Worm (Caenorhabditis elegans) whole organism, young adult: ENCODE measurements around the gene drr-1.

Experiments
- B0336.3 ChIP-seq: fragments of 200-800 bp; sonication (Bioruptor generic); IDR thresholded peaks from 2 replicates; pipeline ENCODE4 v1.3.6; 2022; ENCODE audit warnings: missing genetic modification characterization, missing compliant biosample characterization
- C06A6.2 ChIP-seq: fragments of 200-800 bp; sonication (Bioruptor generic); conservative IDR thresholded peaks from 2 replicates; pipeline ENCODE4 v1.3.6; 2022; ENCODE audit warnings: missing genetic modification characterization, missing compliant biosample characterization
- C17E4.6 ChIP-seq: fragments of 200-800 bp; sonication (Bioruptor generic); IDR thresholded peaks from 2 replicates; pipeline ENCODE4 v1.3.6; 2022; ENCODE audit warnings: missing genetic modification reagents, missing genetic modification characterization, missing compliant biosample characterization
- F22D6.2 ChIP-seq: sonication (generic microtip); optimal IDR thresholded peaks from 2 replicates; lab custom pipeline; 2016; ENCODE audit warnings: mild to moderate bottlenecking, missing genetic modification characterization, missing compliant biosample characterization
- F37B4.10 ChIP-seq: fragments of 200-800 bp; sonication (Bioruptor generic); IDR thresholded peaks from 2 replicates; pipeline ENCODE4 v1.3.6; 2022; ENCODE audit warnings: missing genetic modification characterization, missing compliant biosample characterization
- Y95B8A.8 ChIP-seq: fragments of 200-800 bp; sonication (Bioruptor generic); IDR thresholded peaks from 2 replicates; pipeline ENCODE4 v1.3.6; 2022; ENCODE audit warnings: missing genetic modification reagents, missing genetic modification characterization, missing compliant biosample characterization
- ama-1 ChIP-seq, 3 experiments: fragments of 150-350 bp in 1 of 3; sonication (generic microtip) in 2 of 3; optimal IDR thresholded peaks; 2 replicates each; lab custom pipeline; 2014 to 2018; ENCODE audit warnings: missing biosample characterization in 2 of 3, missing genetic modification characterization in 2 of 3, missing genetic modification reagents in 2 of 3
- atf-7 ChIP-seq: sonication (generic microtip); optimal IDR thresholded peaks from 2 replicates; lab custom pipeline; 2017; ENCODE audit warnings: mild to moderate bottlenecking, missing genetic modification characterization, missing compliant biosample characterization
- attf-5 ChIP-seq: fragments of 200-800 bp; sonication (Bioruptor generic); optimal IDR thresholded peaks from 2 replicates; lab custom pipeline; 2018; ENCODE audit warnings: mild to moderate bottlenecking, missing genetic modification characterization, missing compliant biosample characterization
- cebp-1 ChIP-seq, 2 experiments: fragments of 200-800 bp in 1 of 2; sonication (Bioruptor generic) in 1 of 2; sonication (generic microtip) in 1 of 2; IDR thresholded peaks in 1 of 2; optimal IDR thresholded peaks in 1 of 2; 2 replicates each; pipeline versions ENCODE4 v1.3.6 to Lab custom; 2017 to 2022; ENCODE audit warnings: missing compliant biosample characterization in 2 of 2, missing genetic modification characterization in 2 of 2, mild to moderate bottlenecking in 1 of 2, missing genetic modification reagents in 1 of 2, moderate library complexity in 1 of 2
- dox-1 ChIP-seq: fragments of 200-800 bp; sonication (Bioruptor generic); IDR thresholded peaks from 2 replicates; pipeline ENCODE4 v1.3.6; 2022; ENCODE audit warnings: missing genetic modification reagents, missing genetic modification characterization, missing compliant biosample characterization
- egrh-3 ChIP-seq: fragments of 200-800 bp; sonication (Bioruptor generic); IDR thresholded peaks from 2 replicates; pipeline ENCODE4 v1.3.6; 2022; ENCODE audit warnings: missing genetic modification reagents, missing genetic modification characterization, missing compliant biosample characterization
- ets-4 ChIP-seq: fragments of 200-800 bp; sonication (Bioruptor generic); optimal IDR thresholded peaks from 2 replicates; lab custom pipeline; 2018; ENCODE audit warnings: mild to moderate bottlenecking, missing genetic modification characterization, missing compliant biosample characterization
- hlh-12 ChIP-seq: sonication (generic microtip); optimal IDR thresholded peaks from 2 replicates; lab custom pipeline; 2016; ENCODE audit warnings: missing genetic modification characterization, missing compliant biosample characterization
- hmg-1.2 ChIP-seq: fragments of 200-800 bp; sonication (Bioruptor generic); IDR thresholded peaks from 2 replicates; pipeline ENCODE4 v1.3.6; 2022; ENCODE audit warnings: missing genetic modification reagents, missing genetic modification characterization, missing compliant biosample characterization
- hmg-20 ChIP-seq: fragments of 200-800 bp; sonication (Bioruptor generic); IDR thresholded peaks from 2 replicates; pipeline ENCODE4 v1.3.6; 2022; ENCODE audit warnings: missing genetic modification reagents, missing genetic modification characterization, missing compliant biosample characterization
- hsf-1 ChIP-seq: fragments of 200-800 bp; sonication (Bioruptor generic); IDR thresholded peaks from 2 replicates; pipeline ENCODE4 v1.3.6; 2022; ENCODE audit warnings: missing genetic modification reagents, missing genetic modification characterization, missing compliant biosample characterization
- let-526 ChIP-seq: fragments of 200-800 bp; sonication (Bioruptor generic); IDR thresholded peaks from 2 replicates; pipeline ENCODE4 v1.3.6; 2022; ENCODE audit warnings: missing genetic modification reagents, missing genetic modification characterization, missing compliant biosample characterization
- let-607 ChIP-seq, 2 experiments: fragments of 200-800 bp in 1 of 2; sonication (Bioruptor generic) in 1 of 2; sonication (generic microtip) in 1 of 2; optimal IDR thresholded peaks; 2 replicates each; lab custom pipeline; 2016 to 2018; ENCODE audit warnings: mild to moderate bottlenecking in 2 of 2, missing compliant biosample characterization in 2 of 2, missing genetic modification characterization in 2 of 2, moderate library complexity in 2 of 2, missing genotype in 1 of 2
- lin-26 ChIP-seq: fragments of 200-800 bp; sonication (Bioruptor generic); IDR thresholded peaks from 2 replicates; pipeline ENCODE4 v1.3.6; 2022; ENCODE audit warnings: missing genetic modification reagents, missing genetic modification characterization, missing compliant biosample characterization
- lin-54 ChIP-seq: fragments of 200-800 bp; sonication (Bioruptor generic); optimal IDR thresholded peaks from 2 replicates; lab custom pipeline; 2018; ENCODE audit warnings: mild to moderate bottlenecking, missing genetic modification characterization, missing compliant biosample characterization
- lsl-1 ChIP-seq: fragments of 200-800 bp; sonication (Bioruptor generic); optimal IDR thresholded peaks from 2 replicates; lab custom pipeline; 2018; ENCODE audit warnings: mild to moderate bottlenecking, missing genetic modification characterization, moderate library complexity, missing compliant biosample characterization
- madf-6 ChIP-seq: fragments of 200-800 bp; sonication (Bioruptor generic); IDR thresholded peaks from 2 replicates; pipeline ENCODE4 v1.3.6; 2022; ENCODE audit warnings: missing genetic modification reagents, missing genetic modification characterization, missing compliant biosample characterization
- nfyb-1 ChIP-seq: fragments of 200-800 bp; sonication (Bioruptor generic); IDR thresholded peaks from 2 replicates; pipeline ENCODE4 v1.3.6; 2022; ENCODE audit warnings: missing genetic modification reagents, missing genetic modification characterization, missing compliant biosample characterization
- nhr-80 ChIP-seq: sonication (generic microtip); optimal IDR thresholded peaks from 2 replicates; lab custom pipeline; 2016; ENCODE audit warnings: missing genetic modification characterization, missing compliant biosample characterization
- nhr-90 ChIP-seq: sonication (generic microtip); optimal IDR thresholded peaks from 2 replicates; lab custom pipeline; 2016; ENCODE audit warnings: missing genotype, mild to moderate bottlenecking, missing genetic modification characterization, missing compliant biosample characterization
- sea-2 ChIP-seq: fragments of 200-800 bp; sonication (Bioruptor generic); IDR thresholded peaks from 2 replicates; pipeline ENCODE4 v1.3.6; 2022; ENCODE audit warnings: missing genetic modification characterization, missing compliant biosample characterization
- snpc-4 ChIP-seq, 5 experiments: fragments of 150-350 bp in 1 of 5; sonication (generic microtip) in 4 of 5; optimal IDR thresholded peaks; 2 replicates each; lab custom pipeline; 2014 to 2018; ENCODE audit warnings: missing genetic modification characterization in 5 of 5, missing biosample characterization in 3 of 5, antibody characterized with exemption in 2 of 5, mild to moderate bottlenecking in 2 of 5, missing compliant biosample characterization in 2 of 5, missing genotype in 2 of 5, moderate library complexity in 2 of 5, missing genetic modification reagents in 1 of 5
- tbx-9 ChIP-seq: sonication (generic microtip); optimal IDR thresholded peaks from 2 replicates; lab custom pipeline; 2016; ENCODE audit warnings: borderline replicate concordance, missing genetic modification characterization, inconsistent platforms, missing compliant biosample characterization
- tlf-1 ChIP-seq: fragments of 200-800 bp; sonication (Bioruptor generic); optimal IDR thresholded peaks from 2 replicates; lab custom pipeline; 2018; ENCODE audit warnings: mild to moderate bottlenecking, missing genetic modification characterization, missing compliant biosample characterization
- zfh-2 ChIP-seq: fragments of 200-800 bp; sonication (Bioruptor generic); conservative IDR thresholded peaks from 2 replicates; pipeline ENCODE4 v1.3.6; 2022; ENCODE audit warnings: missing genetic modification reagents, missing genetic modification characterization, missing compliant biosample characterization

Gene drr-1

ce11 chrII:13460592-13461395 is 34.9 kb downstream of the drr-1 start, which contains the start of gene pqn-27 (continued):
- TF ChIP-seq ama-1 (optimal IDR thresholded peaks at IDR 0.05; lab: Kevin White, UChicago) = peak; percentile 97
- peak in 1 of 2 experiments; percentile 39 for TF ChIP-seq ama-1 (GFP tag; optimal IDR thresholded peaks at IDR 0.05; lab: Kevin White, UChicago)

ce11 chrII:13456622-13457021 is 39.1 kb downstream of the drr-1 start:
- TF ChIP-seq nhr-90 (no peak), atf-7 (tag; lab: Kevin White, UChicago) (no peak), zfh-2 (GFP tag; lab: Robert Waterston, UW) (peak; percentile 94), let-607 (tag; optimal IDR thresholded peaks at IDR 0.05; lab: Kevin White, UChicago) (peak in 1 of 2 experiments; percentile 10), lin-54 (GFP tag; lab: Kevin White, UChicago) (no peak), dox-1 (peak; percentile 70), egrh-3 (GFP tag; lab: Robert Waterston, UW) (0 out of 2 replicates have a peak, but pooled peaks have one; percentile 19), tbx-9 (tag; lab: Kevin White, UChicago) (no peak), Y95B8A.8 (GFP tag; lab: Robert Waterston, UW) (no peak), lsl-1 (GFP tag; lab: Kevin White, UChicago) (no peak), attf-5 (peak; percentile 36), ets-4 (GFP tag; lab: Kevin White, UChicago) (peak; percentile 23), snpc-4 (GFP tag; optimal IDR thresholded peaks at IDR 0.05; lab: Kevin White, UChicago) (no peak), snpc-4 (tag; optimal IDR thresholded peaks at IDR 0.05; lab: Kevin White, UChicago) (peak in 3 of 4 experiments; percentile 20 to 64 (median 28)), hmg-1.2 (0 out of 2 replicates have a peak, but pooled peaks have one; percentile 29), C06A6.2 (GFP tag; lab: Robert Waterston, UW) (no peak), nhr-80 (peak; percentile 59), madf-6 (GFP tag; lab: Robert Waterston, UW) (no peak), B0336.3 (0 out of 2 replicates have a peak, but pooled peaks have one; percentile 20), cebp-1 (GFP tag; IDR thresholded peaks at IDR 0.05; lab: Robert Waterston, UW) (no peak), cebp-1 (tag; optimal IDR thresholded peaks at IDR 0.05; lab: Kevin White, UChicago) (peak; percentile 39), lin-26 (GFP tag; lab: Robert Waterston, UW) (0 out of 2 replicates have a peak, but pooled peaks have one; percentile 49), tlf-1 (GFP tag; lab: Kevin White, UChicago) (no peak), let-526 (GFP tag; lab: Robert Waterston, UW) (no peak)

- no peak for TF ChIP-seq sea-2
- no peak for TF ChIP-seq egrh-3 (GFP tag; lab: Robert Waterston, UW)
- no peak for TF ChIP-seq C17E4.6 (GFP tag; lab: Robert Waterston, UW)
- TF ChIP-seq hmg-20 (GFP tag; lab: Robert Waterston, UW) = no peak
- no peak for TF ChIP-seq tlf-1 (GFP tag; lab: Kevin White, UChicago)
- TF ChIP-seq hsf-1 (GFP tag; lab: Robert Waterston, UW) = no peak
- TF ChIP-seq F37B4.10 (GFP tag; lab: Robert Waterston, UW) = no peak
- TF ChIP-seq nfyb-1 (GFP tag; lab: Robert Waterston, UW) = no peak
- TF ChIP-seq hlh-12 (tag; lab: Kevin White, UChicago) = no peak
- no peak for TF ChIP-seq lin-54 (GFP tag; lab: Kevin White, UChicago)
- TF ChIP-seq F22D6.2 (tag; lab: Kevin White, UChicago) = no peak
- TF ChIP-seq, all 124 proteins: peak for 0
Observed at ce11 chrII:13454839-13455238, 40.9 kb downstream of the drr-1 start.
